Worm (Caenorhabditis elegans): ENCODE measurements around the gene F11C1.1.

ce11 chrX:13002322-13002721 is 11.9 kb upstream of the F11C1.1 start:
- no peak for TF ChIP-seq akir-1 (GFP tag; optimal IDR thresholded peaks at IDR 0.05)
- no peak for TF ChIP-seq pha-4 (tag; optimal IDR thresholded peaks at IDR 0.05)
- TF ChIP-seq him-1 (tag; optimal IDR thresholded peaks at IDR 0.05) = no peak
- no peak for TF ChIP-seq ama-1 (optimal IDR thresholded peaks at IDR 0.05)
- no peak for TF ChIP-seq ama-1 (GFP tag; optimal IDR thresholded peaks at IDR 0.05)
- TF ChIP-seq nhr-120 (GFP tag; IDR thresholded peaks at IDR 0.05) = no peak
- no peak for TF ChIP-seq unc-62 (GFP tag; optimal IDR thresholded peaks at IDR 0.05)
- no peak for TF ChIP-seq snpc-4 (GFP tag; optimal IDR thresholded peaks at IDR 0.05)
- no peak for TF ChIP-seq snpc-4 (tag; optimal IDR thresholded peaks at IDR 0.05)

Measured in whole organism, young adult.